Worm (Caenorhabditis elegans) whole organism, midembryonic: ENCODE measurements around the gene Y38C1AA.1.

ENCODE experiments used
- cog-1 ChIP-seq: sonication (generic microtip); optimal IDR thresholded peaks from 2 replicates; lab custom pipeline; 2016; ENCODE audit warnings: missing genetic modification characterization, missing compliant biosample characterization
- ztf-23 ChIP-seq: fragments of 200-800 bp; sonication (Bioruptor generic); IDR thresholded peaks from 2 replicates; pipeline ENCODE4 v1.3.6; 2022; ENCODE audit warnings: missing genetic modification reagents, missing genetic modification characterization, missing compliant biosample characterization

ce11 chrIV:231673-232072, 23.7 kb downstream of the Y38C1AA.1 start, which contains the start of gene gtf-2H1:
- no peak for TF ChIP-seq ztf-23 (GFP tag; lab: Robert Waterston, UW)
- no peak for TF ChIP-seq cog-1 (tag; lab: Kevin White, UChicago)
